Worm (Caenorhabditis elegans) whole organism, early embryonic: ENCODE data around the gene mam-6.

ENCODE experiments used
- ama-1 ChIP-seq: fragments of 150-350 bp; optimal IDR thresholded peaks from 2 replicates; lab custom pipeline; 2014
- ceh-13 ChIP-seq: fragments of 200-800 bp; sonication (Bioruptor generic); optimal IDR thresholded peaks from 2 replicates; lab custom pipeline; 2018; ENCODE audit warnings: mild to moderate bottlenecking, missing genetic modification characterization, missing compliant biosample characterization
- flt-1 ChIP-seq: fragments of 200-800 bp; sonication (Bioruptor generic); IDR thresholded peaks from 2 replicates; pipeline ENCODE4 v1.3.6; 2022; ENCODE audit warnings: missing genetic modification characterization, missing compliant biosample characterization
- tbx-37 ChIP-seq: fragments of 200-800 bp; sonication (Bioruptor generic); conservative IDR thresholded peaks from 2 replicates; pipeline ENCODE4 v1.3.6; 2022; ENCODE audit warnings: missing genetic modification reagents, missing genetic modification characterization, missing compliant biosample characterization

DNA sequence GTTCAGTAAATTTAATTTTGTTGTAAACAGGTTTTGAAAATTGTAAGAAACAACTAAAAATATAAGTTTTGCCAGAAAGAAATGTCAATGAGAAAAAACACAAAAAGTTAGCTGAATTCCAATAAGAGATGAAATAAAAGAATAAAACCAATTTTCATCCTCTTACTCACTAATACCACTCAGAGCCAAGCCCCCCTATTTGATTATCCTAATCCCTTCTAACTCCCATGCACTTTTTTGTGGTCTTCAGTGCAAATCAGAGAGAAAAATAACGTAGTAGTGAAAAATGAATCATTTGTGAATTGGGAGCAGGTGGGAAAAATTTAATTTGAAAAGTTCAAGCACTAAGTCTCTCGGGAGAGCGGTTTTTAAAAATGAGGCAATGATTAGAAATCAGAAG is 27.8 kb downstream of the mam-6 start:
- TF ChIP-seq flt-1 (GFP tag; lab: Robert Waterston, UW), result no peak
- no peak for TF ChIP-seq ceh-13
- TF ChIP-seq ama-1 (lab: Kevin White, UChicago), result no peak
- TF ChIP-seq tbx-37 (GFP tag; lab: Robert Waterston, UW), result no peak
